Worm (Caenorhabditis elegans) whole organism, L1 larva: ENCODE measurements around the gene K08D8.5.
A peak's percentile ranks its signal among the peaks of the same experiment; 100 is the strongest.

Experiments
- aha-1 ChIP-seq: fragments of 150-350 bp; optimal IDR thresholded peaks from 2 replicates; lab custom pipeline; 2014; ENCODE audit warnings: missing biosample characterization, missing genetic modification characterization
- alr-1 ChIP-seq: fragments of 200-800 bp; sonication (Bioruptor generic); optimal IDR thresholded peaks from 2 replicates; lab custom pipeline; 2018; ENCODE audit warnings: borderline replicate concordance, mild to moderate bottlenecking, missing genetic modification characterization, missing compliant biosample characterization
- aly-2 ChIP-seq: fragments of 150-350 bp; optimal IDR thresholded peaks from 2 replicates; lab custom pipeline; 2014; ENCODE audit warnings: missing biosample characterization, missing genetic modification characterization
- blmp-1 ChIP-seq: fragments of 150-350 bp; optimal IDR thresholded peaks from 2 replicates; lab custom pipeline; 2014; ENCODE audit warnings: missing biosample characterization, missing genetic modification characterization
- ceh-63 ChIP-seq: fragments of 200-800 bp; sonication (Bioruptor generic); optimal IDR thresholded peaks from 2 replicates; lab custom pipeline; 2018; ENCODE audit warnings: mild to moderate bottlenecking, missing genetic modification characterization, missing compliant biosample characterization
- ceh-8 ChIP-seq: fragments of 200-800 bp; sonication (Bioruptor generic); optimal IDR thresholded peaks from 2 replicates; lab custom pipeline; 2018; ENCODE audit warnings: mild to moderate bottlenecking, missing genetic modification characterization, moderate library complexity, missing compliant biosample characterization
- ceh-82 ChIP-seq, 3 experiments: fragments of 150-350 bp in 1 of 3; sonication (generic microtip) in 2 of 3; optimal IDR thresholded peaks; 2 replicates each; lab custom pipeline; 2014 to 2017; ENCODE audit warnings: missing biosample characterization in 3 of 3, missing genetic modification characterization in 3 of 3
- ceh-88 ChIP-seq: fragments of 200-800 bp; sonication (Bioruptor generic); IDR thresholded peaks from 2 replicates; pipeline ENCODE4 v1.3.6; 2022; ENCODE audit warnings: missing genetic modification characterization, missing compliant biosample characterization
- ceh-90 ChIP-seq: sonication (generic microtip); optimal IDR thresholded peaks from 2 replicates; lab custom pipeline; 2016; ENCODE audit warnings: missing genetic modification characterization, missing compliant biosample characterization
- dpl-1 ChIP-seq, 3 experiments: fragments of 150-350 bp in 2 of 3; sonication (generic microtip) in 1 of 3; optimal IDR thresholded peaks; 2 replicates each; lab custom pipeline; 2014 to 2017; ENCODE audit warnings: missing biosample characterization in 3 of 3, missing genetic modification characterization in 3 of 3, missing genetic modification reagents in 3 of 3
- efl-1 ChIP-seq, 4 experiments: fragments of 150-350 bp; optimal IDR thresholded peaks in 3 of 4; peaks in 1 of 4; 1 replicate in 1 of 4; 2 replicates in 3 of 4; lab custom pipeline; 2014; ENCODE audit warnings: missing biosample characterization in 2 of 4, missing genetic modification characterization in 2 of 4, missing genetic modification reagents in 2 of 4
- egl-13 ChIP-seq: sonication (generic microtip); optimal IDR thresholded peaks from 2 replicates; lab custom pipeline; 2016; ENCODE audit warnings: missing genotype, missing genetic modification reagents, missing genetic modification characterization, missing compliant biosample characterization
- egl-27 ChIP-seq, 2 experiments: fragments of 150-350 bp in 1 of 2; sonication (generic microtip); optimal IDR thresholded peaks; 3 replicates each; lab custom pipeline; 2017 to 2018; ENCODE audit warnings: missing biosample characterization in 2 of 2, missing genetic modification characterization in 2 of 2, missing genetic modification reagents in 2 of 2
- elt-2 ChIP-seq: sonication (generic microtip); optimal IDR thresholded peaks from 2 replicates; lab custom pipeline; 2016; ENCODE audit warnings: missing genetic modification characterization, mild to moderate bottlenecking, inconsistent platforms, missing compliant biosample characterization, missing genetic modification reagents
- fkh-4 ChIP-seq: sonication (generic microtip); optimal IDR thresholded peaks from 2 replicates; lab custom pipeline; 2016; ENCODE audit warnings: missing compliant biosample characterization, missing genetic modification characterization, borderline replicate concordance
- grh-1 ChIP-seq: fragments of 200-800 bp; sonication (Bioruptor generic); IDR thresholded peaks from 2 replicates; pipeline ENCODE4 v1.3.6; 2022; ENCODE audit warnings: missing genetic modification reagents, missing genetic modification characterization, missing compliant biosample characterization
- hlh-4 ChIP-seq: sonication (generic microtip); optimal IDR thresholded peaks from 2 replicates; lab custom pipeline; 2016; ENCODE audit warnings: mild to moderate bottlenecking, missing genetic modification characterization, missing compliant biosample characterization
- jun-1 ChIP-seq: fragments of 150-350 bp; optimal IDR thresholded peaks from 2 replicates; lab custom pipeline; 2014; ENCODE audit warnings: missing biosample characterization, missing genetic modification reagents, missing genetic modification characterization
- lin-15B ChIP-seq: fragments of 150-350 bp; sonication (generic microtip); optimal IDR thresholded peaks from 3 replicates; lab custom pipeline; 2014; ENCODE audit warnings: missing biosample characterization, missing genetic modification characterization
- lin-35 ChIP-seq, 2 experiments: fragments of 150-350 bp; optimal IDR thresholded peaks; 2 replicates each; lab custom pipeline; 2014; ENCODE audit warnings: missing biosample characterization in 2 of 2, missing genetic modification characterization in 2 of 2, missing genetic modification reagents in 2 of 2
- lir-3 ChIP-seq: sonication (generic microtip); optimal IDR thresholded peaks from 2 replicates; lab custom pipeline; 2016; ENCODE audit warnings: mild to moderate bottlenecking, missing genetic modification characterization, moderate library complexity, missing compliant biosample characterization; ENCODE audit not compliant: poor library complexity
- mab-9 ChIP-seq: fragments of 200-800 bp; sonication (Bioruptor generic); IDR thresholded peaks from 2 replicates; pipeline ENCODE4 v1.3.6; 2022; ENCODE audit warnings: missing genetic modification reagents, missing genetic modification characterization, missing compliant biosample characterization
- mef-2 ChIP-seq: fragments of 150-350 bp; optimal IDR thresholded peaks from 2 replicates; lab custom pipeline; 2014; ENCODE audit warnings: missing biosample characterization, missing genetic modification characterization
- nhr-11 ChIP-seq: fragments of 150-350 bp; optimal IDR thresholded peaks from 2 replicates; lab custom pipeline; 2014; ENCODE audit warnings: missing biosample characterization, missing genetic modification characterization
- nhr-12 ChIP-seq: sonication (generic microtip); optimal IDR thresholded peaks from 2 replicates; lab custom pipeline; 2017; ENCODE audit warnings: missing biosample characterization, missing genetic modification characterization
- nhr-20 ChIP-seq: sonication (generic microtip); optimal IDR thresholded peaks from 2 replicates; lab custom pipeline; 2016; ENCODE audit warnings: mild to moderate bottlenecking, missing genetic modification characterization, missing compliant biosample characterization
- nhr-77 ChIP-seq: fragments of 150-350 bp; optimal IDR thresholded peaks from 2 replicates; lab custom pipeline; 2014; ENCODE audit warnings: missing biosample characterization, missing genetic modification characterization
- nhr-84 ChIP-seq: sonication (generic microtip); optimal IDR thresholded peaks from 2 replicates; lab custom pipeline; 2017; ENCODE audit warnings: missing biosample characterization, missing genetic modification characterization
- nhr-90 ChIP-seq: sonication (generic microtip); optimal IDR thresholded peaks from 2 replicates; lab custom pipeline; 2016; ENCODE audit warnings: mild to moderate bottlenecking, missing genetic modification characterization, missing compliant biosample characterization; ENCODE audit not compliant: poor library complexity
- pax-3 ChIP-seq: fragments of 200-800 bp; sonication (Bioruptor generic); optimal IDR thresholded peaks from 2 replicates; lab custom pipeline; 2018; ENCODE audit warnings: mild to moderate bottlenecking, missing genetic modification characterization, moderate library complexity, missing compliant biosample characterization
- pqm-1 ChIP-seq: sonication (generic microtip); optimal IDR thresholded peaks from 3 replicates; lab custom pipeline; 2017; ENCODE audit warnings: missing biosample characterization, missing genetic modification characterization
- snpc-4 ChIP-seq: fragments of 150-350 bp; optimal IDR thresholded peaks from 2 replicates; lab custom pipeline; 2014; ENCODE audit warnings: missing biosample characterization, missing genetic modification characterization
- snu-23 ChIP-seq: sonication (generic microtip); optimal IDR thresholded peaks from 2 replicates; lab custom pipeline; 2016; ENCODE audit warnings: missing genetic modification characterization, missing compliant biosample characterization
- sup-37 ChIP-seq: fragments of 200-800 bp; sonication (Bioruptor generic); optimal IDR thresholded peaks from 2 replicates; lab custom pipeline; 2018; ENCODE audit warnings: mild to moderate bottlenecking, missing genetic modification characterization, missing compliant biosample characterization
- swsn-7 ChIP-seq: sonication (generic microtip); optimal IDR thresholded peaks from 2 replicates; lab custom pipeline; 2016; ENCODE audit warnings: missing genetic modification characterization, missing compliant biosample characterization
- tbx-2 ChIP-seq: sonication (generic microtip); optimal IDR thresholded peaks from 2 replicates; lab custom pipeline; 2016; ENCODE audit warnings: missing genetic modification characterization, missing compliant biosample characterization
- unc-98 ChIP-seq: fragments of 200-800 bp; sonication (Bioruptor generic); IDR thresholded peaks from 2 replicates; pipeline ENCODE4 v1.3.6; 2022; ENCODE audit warnings: missing genetic modification characterization, missing compliant biosample characterization
- zag-1 ChIP-seq: fragments of 150-350 bp; optimal IDR thresholded peaks from 2 replicates; lab custom pipeline; 2014; ENCODE audit warnings: missing biosample characterization, missing genetic modification characterization
- ztf-4 ChIP-seq: fragments of 150-350 bp; optimal IDR thresholded peaks from 2 replicates; lab custom pipeline; 2014; ENCODE audit warnings: missing biosample characterization, missing genetic modification characterization

K08D8.5 gene

ce11 chrIV:12869812-12870211 is 42.1 kb downstream of the K08D8.5 start:
- no peak for TF ChIP-seq elt-2 (tag; lab: Kevin White, UChicago)
- TF ChIP-seq egl-13 (tag; lab: Kevin White, UChicago) = no peak
- no peak for TF ChIP-seq tbx-2 (tag; lab: Kevin White, UChicago)
- no peak for TF ChIP-seq lin-35 (GFP tag; optimal IDR thresholded peaks at IDR 0.05; lab: Kevin White, UChicago)
- TF ChIP-seq blmp-1 = no peak
- no peak for TF ChIP-seq fkh-4 (tag; lab: Kevin White, UChicago)
- no peak for TF ChIP-seq mef-2 (tag; lab: Kevin White, UChicago)
- no peak for TF ChIP-seq ceh-8 (GFP tag; lab: Kevin White, UChicago)
- TF ChIP-seq nhr-90 (tag; lab: Kevin White, UChicago) = no peak
- TF ChIP-seq aly-2 (tag; lab: Kevin White, UChicago) = no peak
- TF ChIP-seq, all 84 proteins: peak for 0

- TF ChIP-seq blmp-1 (no peak), sup-37 (GFP tag; lab: Kevin White, UChicago) (no peak), zag-1 (tag; lab: Kevin White, UChicago) (no peak), ceh-90 (no peak), elt-2 (tag; lab: Kevin White, UChicago) (peak; percentile 34), snpc-4 (tag; lab: Kevin White, UChicago) (no peak), nhr-11 (tag; lab: Kevin White, UChicago) (no peak), hlh-4 (tag; lab: Kevin White, UChicago) (no peak), ceh-82 (tag; optimal IDR thresholded peaks at IDR 0.05; lab: Kevin White, UChicago) (no peak)
Measured at ce11 chrIV:12869383-12869782, 42.5 kb downstream of the K08D8.5 start.

ce11 chrIV:12865884-12866283 is 46.0 kb downstream of the K08D8.5 start, which contains the start of gene clec-186:
clec-186 (plus strand) TSS chrIV:12866109.
- TF ChIP-seq mab-9 (GFP tag; lab: Robert Waterston, UW) = no peak
- TF ChIP-seq lir-3 (tag; lab: Kevin White, UChicago) = no peak
- TF ChIP-seq egl-27 (tag; optimal IDR thresholded peaks at IDR 0.05; lab: Kevin White, UChicago) = no peak
- TF ChIP-seq ztf-4 (tag; lab: Kevin White, UChicago) = no peak
- no peak for TF ChIP-seq snpc-4 (tag; lab: Kevin White, UChicago)
- TF ChIP-seq snu-23 (GFP tag; lab: Kevin White, UChicago) = no peak
- no peak for TF ChIP-seq efl-1 (optimal IDR thresholded peaks at IDR 0.05; lab: Kevin White, UChicago)
- TF ChIP-seq efl-1 (GFP tag; optimal IDR thresholded peaks at IDR 0.05 in 1 of 2; lab: Kevin White, UChicago) = peak in 1 of 2 experiments; percentile 20
- TF ChIP-seq nhr-77 (tag; lab: Kevin White, UChicago) = no peak
- TF ChIP-seq nhr-84 = no peak
- TF ChIP-seq ceh-88 = no peak
- no peak for TF ChIP-seq aly-2 (tag; lab: Kevin White, UChicago)
- TF ChIP-seq dpl-1 (GFP tag; optimal IDR thresholded peaks at IDR 0.05; lab: Kevin White, UChicago) = no peak
- no peak for TF ChIP-seq unc-98
- no peak for TF ChIP-seq alr-1
- no peak for TF ChIP-seq fkh-4 (tag; lab: Kevin White, UChicago)
- no peak for TF ChIP-seq nhr-12
- no peak for TF ChIP-seq aha-1 (tag; lab: Kevin White, UChicago)
- no peak for TF ChIP-seq ceh-63 (GFP tag; lab: Kevin White, UChicago)
- no peak for TF ChIP-seq swsn-7 (tag; lab: Kevin White, UChicago)
- peak; percentile 45 for TF ChIP-seq pax-3
- TF ChIP-seq grh-1 (GFP tag; lab: Robert Waterston, UW) = no peak
- no peak for TF ChIP-seq ceh-8 (GFP tag; lab: Kevin White, UChicago)
- no peak for TF ChIP-seq lin-15B (tag; lab: Kevin White, UChicago)
- no peak for TF ChIP-seq mef-2 (tag; lab: Kevin White, UChicago)
- no peak for TF ChIP-seq tbx-2 (tag; lab: Kevin White, UChicago)
- peak; percentile 40 for TF ChIP-seq pqm-1 (tag; lab: Kevin White, UChicago)
- peak; percentile 18 for TF ChIP-seq nhr-20 (tag; lab: Kevin White, UChicago)
- TF ChIP-seq elt-2 (tag; lab: Kevin White, UChicago) = peak; percentile 97
- peak; percentile 5 for TF ChIP-seq jun-1
